Fruit fly (Drosophila melanogaster) whole organism, adult: ENCODE results near the gene pdm2.

Source experiments
- CG33017 ChIP-seq: fragments of 200-800 bp; sonication (Bioruptor generic); optimal IDR thresholded peaks from 2 replicates; lab custom pipeline; 2018; ENCODE audit warnings: missing biosample characterization, mild to moderate bottlenecking, missing genetic modification characterization, moderate library complexity
- CG7045 ChIP-seq: fragments of 200-800 bp; sonication (Bioruptor generic); optimal IDR thresholded peaks from 2 replicates; lab custom pipeline; 2017; ENCODE audit warnings: missing biosample characterization, mild to moderate bottlenecking, missing genetic modification characterization
- CG7101 ChIP-seq: fragments of 200-800 bp; sonication (Bioruptor generic); optimal IDR thresholded peaks from 2 replicates; lab custom pipeline; 2018; ENCODE audit warnings: missing biosample characterization, mild to moderate bottlenecking, missing genetic modification characterization, moderate library complexity
- Crg-1 ChIP-seq: fragments of 200-800 bp; sonication (Bioruptor generic); optimal IDR thresholded peaks from 2 replicates; lab custom pipeline; 2016; ENCODE audit warnings: missing biosample characterization, missing genetic modification characterization
- bab1 ChIP-seq: fragments of 200-800 bp; sonication (Bioruptor generic); optimal IDR thresholded peaks from 3 replicates; lab custom pipeline; 2019; ENCODE audit warnings: missing biosample characterization, mild to moderate bottlenecking, missing genetic modification characterization, moderate library complexity
- cic ChIP-seq: fragments of 200-800 bp; sonication (Bioruptor generic); optimal IDR thresholded peaks from 2 replicates; lab custom pipeline; 2017; ENCODE audit warnings: missing biosample characterization, mild to moderate bottlenecking, missing genetic modification characterization, moderate library complexity
- kay ChIP-seq: fragments of 200-800 bp; sonication (Bioruptor generic); peaks from one replicate; lab custom pipeline; 2016; ENCODE audit warnings: missing biosample characterization, missing genetic modification characterization, borderline replicate concordance

DNA sequence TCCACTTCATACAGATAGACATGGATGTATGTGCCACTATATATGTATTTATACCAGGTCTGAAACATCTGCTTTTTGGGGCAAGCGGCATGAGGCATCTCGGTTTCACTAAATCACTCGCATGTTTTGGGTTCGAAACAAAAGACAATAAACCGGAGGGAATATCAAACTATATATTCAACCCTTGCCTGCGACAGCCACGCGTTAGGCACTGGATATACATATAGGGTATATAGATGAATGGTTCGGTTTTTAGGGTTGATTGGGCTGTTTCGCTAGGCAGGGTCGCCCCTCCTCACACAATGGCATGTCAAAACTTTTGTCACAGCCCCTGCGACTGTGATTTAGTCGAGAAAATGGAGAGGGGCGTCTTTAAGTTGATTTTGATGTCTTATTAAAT lies 33.9 kb upstream of the pdm2 start:
- TF ChIP-seq kay (GFP tag; lab: Kevin White, UChicago) = no peak
- no peak for TF ChIP-seq Crg-1
- TF ChIP-seq bab1 (GFP tag; lab: Kevin White, UChicago) = no peak
- TF ChIP-seq CG7045 (GFP tag; lab: Kevin White, UChicago) = no peak
- no peak for TF ChIP-seq cic
- TF ChIP-seq CG7101 (tag; lab: Kevin White, UChicago) = no peak
- TF ChIP-seq CG33017 (tag; lab: Kevin White, UChicago) = no peak
